Fruit fly (Drosophila melanogaster) whole organism, larva: ENCODE measurements around the gene ds.
A peak's percentile ranks its signal among the peaks of the same experiment; 100 is the strongest.

Experiments
- noc ChIP-seq: fragments of 200-800 bp; sonication (Bioruptor generic); optimal IDR thresholded peaks from 3 replicates; lab custom pipeline; 2019; ENCODE audit warnings: missing biosample characterization, mild to moderate bottlenecking, missing genetic modification characterization, moderate library complexity

ds gene

DNA sequence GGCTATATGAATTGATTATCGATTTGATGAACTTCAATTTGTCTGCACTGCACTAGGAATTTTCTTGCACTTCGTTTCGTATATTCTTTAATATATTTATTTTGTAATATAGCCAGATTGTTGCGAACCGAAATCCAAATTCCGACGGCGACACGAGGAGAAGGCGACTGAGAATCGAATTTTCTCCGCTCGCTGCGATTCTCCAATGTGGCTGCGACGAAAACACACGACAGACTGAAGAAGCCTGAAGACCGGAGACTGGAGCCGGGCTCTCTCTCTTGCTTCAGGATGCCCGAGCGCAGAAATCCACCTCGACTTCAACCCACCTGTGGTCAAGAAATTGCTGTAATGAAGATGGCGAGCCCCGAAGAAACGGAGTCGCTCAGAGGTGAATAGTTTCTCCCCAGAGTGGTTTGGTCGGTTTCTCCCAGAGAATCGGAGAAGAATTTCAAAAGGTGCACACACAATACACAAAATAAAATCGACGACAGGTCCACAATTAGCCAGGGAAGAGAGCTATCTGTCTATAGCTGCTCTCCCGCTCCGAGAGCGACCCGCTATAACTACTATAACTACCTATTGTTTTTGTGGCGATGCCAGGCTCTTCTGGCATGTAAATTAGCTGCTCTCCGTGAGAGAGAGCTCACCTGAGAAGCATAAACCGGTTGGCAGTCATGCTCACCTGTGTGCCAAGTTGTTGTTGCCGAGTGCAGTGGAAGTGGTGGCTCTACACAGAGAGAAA is at the start of gene ds:
Gene ds (minus strand): TSS at position 237 of the 742 bp plus-strand sequence.
- no peak for TF ChIP-seq noc

DNA sequence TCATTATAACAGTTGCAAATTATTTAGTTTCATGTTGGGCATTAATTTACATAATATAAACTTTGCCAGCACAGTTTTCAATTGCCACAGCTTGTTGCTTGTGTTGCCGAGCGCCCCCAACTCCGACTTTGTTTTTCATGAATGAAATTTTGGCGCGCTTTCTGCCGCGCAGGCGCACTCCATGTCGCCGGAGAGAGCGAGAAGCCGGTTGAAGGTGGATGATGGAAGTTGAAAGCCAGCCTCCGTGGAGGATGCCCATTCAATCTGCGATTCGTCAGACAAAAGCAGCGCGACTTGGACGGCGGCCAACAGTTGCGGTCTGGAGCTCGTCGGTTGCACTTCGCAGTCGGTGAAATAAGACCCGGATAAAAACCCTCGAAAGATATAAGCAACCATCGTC is 35.5 kb upstream of the ds start:
- TF ChIP-seq noc = no peak

DNA sequence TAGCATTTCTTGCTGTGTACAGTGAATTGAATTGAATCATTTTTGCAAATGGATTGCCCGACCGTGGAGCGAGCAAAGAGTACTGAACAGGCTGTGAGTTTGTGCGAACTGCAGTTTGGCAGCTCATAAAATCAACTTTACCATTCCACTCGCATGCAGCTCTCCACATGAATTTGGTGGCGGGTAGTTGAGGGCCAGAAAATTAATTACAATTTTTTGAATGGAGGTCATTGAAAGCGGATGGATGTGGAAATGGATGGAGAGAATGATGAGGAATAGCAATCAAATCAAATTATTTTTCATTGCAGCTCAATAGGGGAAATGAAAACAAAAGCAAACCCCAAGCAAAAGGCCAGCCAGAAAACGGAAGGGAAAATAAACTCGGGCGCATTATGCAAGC is 34.9 kb upstream of the ds start, which contains the start of gene GABA-B-R3:
Gene GABA-B-R3 (plus strand): TSS at position 301 of the 400 bp plus-strand sequence.
- TF ChIP-seq noc = no peak

- no peak for TF ChIP-seq noc
Observed at dm6 chr2L:745785-746184, 31.0 kb upstream of the ds start.

DNA sequence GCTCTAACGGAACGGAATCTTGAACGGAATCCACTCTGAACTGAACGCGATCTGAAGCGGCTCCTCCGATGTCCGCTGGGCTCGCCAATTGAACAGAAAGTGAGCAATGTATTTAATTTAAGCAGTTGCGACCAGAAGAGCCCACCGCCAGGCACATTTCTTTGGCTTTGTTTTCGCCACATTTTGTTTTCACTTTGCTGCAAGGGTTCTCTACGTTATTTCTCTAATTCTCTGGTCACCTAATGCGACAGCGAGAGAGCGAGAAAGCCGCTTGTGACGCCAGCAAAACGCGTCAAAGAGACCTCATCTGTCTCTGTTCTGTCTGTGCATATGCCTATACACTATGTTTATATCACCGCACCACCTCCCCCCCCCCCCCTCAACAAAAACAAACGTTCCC is 29.5 kb upstream of the ds start, which contains the start of gene Eaat2:
Gene Eaat2 (minus strand): TSS at position 101 of the 400 bp plus-strand sequence.
- no peak for TF ChIP-seq noc

DNA sequence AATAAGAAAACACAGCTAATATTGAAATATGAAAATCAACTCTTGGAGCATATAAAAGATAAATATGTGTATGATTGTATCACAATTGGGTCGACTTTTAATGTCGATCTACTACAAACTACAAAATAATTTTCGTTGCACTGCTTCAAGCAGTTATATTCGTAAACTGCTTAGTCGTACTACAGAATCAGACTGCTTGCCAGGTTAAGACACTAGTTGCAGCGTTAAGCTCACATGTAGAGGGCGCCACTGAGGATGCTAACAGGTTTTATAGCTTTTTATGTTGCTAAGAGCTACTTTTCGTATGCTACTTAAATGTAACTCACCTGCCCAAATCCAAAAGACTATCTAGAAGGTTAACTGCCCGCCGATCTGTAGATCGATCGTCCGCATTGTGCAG is 25.2 kb upstream of the ds start:
- no peak for TF ChIP-seq noc

dm6 chr2L:735772-736171 is 21.0 kb upstream of the ds start:
- TF ChIP-seq noc = no peak

- no peak for TF ChIP-seq noc
Observed at dm6 chr2L:734120-734519, 19.3 kb upstream of the ds start.

DNA sequence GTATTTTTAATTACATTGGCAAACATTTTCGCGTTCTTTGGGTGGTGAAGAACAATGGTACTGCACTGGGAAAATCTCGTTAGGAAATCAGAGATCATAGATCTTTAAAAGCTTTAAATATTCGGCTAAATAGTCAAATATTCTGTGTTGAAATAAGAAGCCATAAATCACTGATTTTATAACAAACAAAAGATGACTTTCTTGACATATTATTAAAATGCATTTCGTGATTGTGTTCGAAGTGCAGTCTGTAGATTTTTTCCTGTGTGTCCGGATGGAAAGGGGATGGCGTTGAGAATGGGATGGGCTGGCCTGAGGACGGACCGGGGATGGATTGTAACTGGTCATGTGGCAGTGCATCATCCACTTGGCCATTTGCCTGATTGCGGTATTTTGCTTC is 17.3 kb upstream of the ds start:
- TF ChIP-seq noc = no peak

- TF ChIP-seq noc = no peak
Observed at dm6 chr2L:728062-728461, 13.3 kb upstream of the ds start, which contains the start of gene Hsp60B. Hsp60B (plus strand) TSS chr2L:728362.

dm6 chr2L:724746-725145 is 10.0 kb upstream of the ds start:
- TF ChIP-seq noc = no peak

DNA sequence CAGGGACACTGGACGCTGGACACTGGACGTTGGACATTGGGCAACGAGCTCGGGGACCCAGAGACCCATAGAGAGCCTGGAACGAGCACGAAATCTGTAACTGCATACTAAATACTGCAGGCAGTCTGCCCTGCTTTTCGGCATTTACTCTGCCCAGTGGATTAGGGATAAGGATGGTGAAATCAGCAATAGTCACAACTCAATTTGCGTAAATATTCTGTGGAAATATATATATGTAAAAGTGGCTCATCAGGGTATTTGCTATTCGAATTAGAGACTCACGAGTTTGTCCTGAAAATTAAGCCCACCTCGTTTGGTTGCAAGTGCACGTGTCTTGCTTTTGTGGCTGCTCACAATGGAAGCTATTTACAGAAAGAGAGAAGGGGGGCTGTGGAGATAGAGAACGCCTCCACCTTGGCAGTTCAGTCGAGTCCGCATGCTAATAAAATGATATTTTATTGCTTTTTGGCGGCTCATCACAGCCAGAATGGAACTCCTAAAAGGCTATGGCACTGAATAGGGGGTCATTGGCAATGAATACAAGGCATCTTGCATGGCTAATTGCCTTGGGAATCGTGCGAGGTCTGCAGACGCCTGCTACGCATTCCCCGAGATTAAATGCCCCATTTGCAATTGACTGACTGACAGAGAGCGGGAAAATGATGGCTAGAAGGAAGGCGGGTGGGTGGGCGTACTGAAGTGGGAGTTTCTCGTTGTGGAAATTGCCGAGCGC is 9.2 kb upstream of the ds start:
- no peak for TF ChIP-seq noc

- TF ChIP-seq noc = no peak
Observed at dm6 chr2L:722912-723311, 8.1 kb upstream of the ds start.

DNA sequence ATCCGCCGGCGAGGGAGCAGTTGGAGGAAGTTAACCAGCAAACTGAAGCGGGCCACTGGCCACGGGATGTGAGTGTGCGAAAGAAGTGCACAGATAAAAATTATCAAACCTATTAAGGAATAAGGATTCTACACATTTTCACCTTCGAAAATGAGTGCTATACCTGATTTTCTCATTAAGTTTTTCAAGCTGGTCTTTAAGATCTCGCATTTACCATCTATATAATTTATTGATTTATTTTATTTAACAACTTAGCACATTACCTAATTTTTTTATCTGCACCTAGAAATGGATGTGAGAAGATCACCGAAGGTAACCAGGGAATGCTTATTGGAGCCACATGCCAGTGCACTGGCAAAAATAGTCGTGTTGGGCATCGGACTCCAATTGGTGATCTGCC is 7.0 kb upstream of the ds start:
- TF ChIP-seq noc = no peak

- peak; percentile 76 for TF ChIP-seq noc
Observed at dm6 chr2L:718280-718871, 3.6 kb upstream of the ds start.

DNA sequence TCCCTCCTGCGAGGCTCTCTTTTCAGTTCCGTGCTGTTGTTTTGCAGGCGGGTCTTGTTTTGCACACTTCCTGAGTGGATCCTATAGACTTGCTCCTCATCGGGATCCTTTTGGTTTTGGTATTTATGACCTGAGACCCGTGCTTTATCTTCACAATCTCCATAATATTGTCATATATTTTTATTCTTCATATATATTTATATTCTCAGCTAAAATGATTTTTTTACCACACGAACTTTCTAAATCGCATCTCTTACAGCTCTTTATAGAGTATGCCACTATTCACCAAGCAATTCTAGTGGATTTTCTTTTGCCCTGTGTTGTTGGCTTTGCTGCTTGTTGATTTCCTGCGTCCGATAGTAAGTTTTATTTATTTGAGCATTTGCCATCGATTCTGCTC is 3.0 kb upstream of the ds start:
- no peak for TF ChIP-seq noc

dm6 chr2L:716547-716946 is 1.8 kb upstream of the ds start:
- TF ChIP-seq noc = no peak

dm6 chr2L:715489-715849 is 686 bp upstream of the ds start:
- TF ChIP-seq noc = peak; percentile 4
